Fruit fly (Drosophila melanogaster) whole organism, prepupa: ENCODE measurements around the gene CG5149.

ENCODE experiments used
- CG10631 ChIP-seq: fragments of 200-800 bp; sonication (Bioruptor generic); optimal IDR thresholded peaks from 2 replicates; lab custom pipeline; 2016; ENCODE audit warnings: missing biosample characterization, missing genetic modification characterization
- CG1621 ChIP-seq: fragments of 200-800 bp; sonication (Bioruptor generic); optimal IDR thresholded peaks from 3 replicates; lab custom pipeline; 2018; ENCODE audit warnings: missing biosample characterization, mild to moderate bottlenecking, missing genetic modification characterization
- CG16779 ChIP-seq: fragments of 200-800 bp; sonication (Bioruptor generic); optimal IDR thresholded peaks from 3 replicates; lab custom pipeline; 2017; ENCODE audit warnings: missing biosample characterization, mild to moderate bottlenecking, missing genetic modification characterization
- CG9139 ChIP-seq: fragments of 200-800 bp; sonication (Bioruptor generic); optimal IDR thresholded peaks from 3 replicates; lab custom pipeline; 2017; ENCODE audit warnings: missing biosample characterization, mild to moderate bottlenecking, missing genetic modification characterization
- Sox102F ChIP-seq: fragments of 200-800 bp; sonication (Bioruptor generic); optimal IDR thresholded peaks from 2 replicates; lab custom pipeline; 2016; ENCODE audit warnings: missing biosample characterization, mild to moderate bottlenecking, missing genetic modification characterization
- dac ChIP-seq: fragments of 200-800 bp; sonication (Bioruptor generic); optimal IDR thresholded peaks from 2 replicates; lab custom pipeline; 2017; ENCODE audit warnings: missing biosample characterization, mild to moderate bottlenecking, missing genetic modification characterization
- fd85E ChIP-seq: fragments of 200-800 bp; sonication (Bioruptor generic); optimal IDR thresholded peaks from 3 replicates; lab custom pipeline; 2016; ENCODE audit warnings: missing biosample characterization, missing genetic modification characterization
- lz ChIP-seq: fragments of 200-800 bp; sonication (Bioruptor generic); optimal IDR thresholded peaks from 3 replicates; lab custom pipeline; 2016; ENCODE audit warnings: missing biosample characterization, missing genetic modification characterization
- spab ChIP-seq: fragments of 200-800 bp; sonication (Bioruptor generic); optimal IDR thresholded peaks from 2 replicates; lab custom pipeline; 2017; ENCODE audit warnings: missing biosample characterization, mild to moderate bottlenecking, missing genetic modification characterization, missing genetic modification reagents

- TF ChIP-seq spab (no peak), CG9139 (GFP tag; lab: Kevin White, UChicago) (no peak), fd85E (GFP tag; lab: Kevin White, UChicago) (no peak), lz (GFP tag; lab: Kevin White, UChicago) (no peak), CG10631 (no peak), CG1621 (tag; lab: Kevin White, UChicago) (no peak), Sox102F (GFP tag; lab: Kevin White, UChicago) (no peak), dac (GFP tag; lab: Kevin White, UChicago) (no peak), CG16779 (tag; lab: Kevin White, UChicago) (no peak)
These were observed 9.7 kb upstream of the CG5149 start for dm6 chr2L:7397746-7398145.
